Fruit fly (Drosophila melanogaster) whole organism, adult: ENCODE results near the gene Cyp313a2.

Source experiments
- CG11617 ChIP-seq: fragments of 200-800 bp; sonication (Bioruptor generic); optimal IDR thresholded peaks from 2 replicates; lab custom pipeline; 2017; ENCODE audit warnings: mild to moderate bottlenecking, missing biosample characterization, missing genetic modification reagents, missing genetic modification characterization
- CG12768 ChIP-seq: fragments of 200-800 bp; sonication (Bioruptor generic); optimal IDR thresholded peaks from 2 replicates; lab custom pipeline; 2017; ENCODE audit warnings: missing biosample characterization, missing genetic modification characterization, mild to moderate bottlenecking, moderate library complexity, missing genetic modification reagents
- CG14711 ChIP-seq: fragments of 200-800 bp; sonication (Bioruptor generic); optimal IDR thresholded peaks from 2 replicates; lab custom pipeline; 2018; ENCODE audit warnings: missing biosample characterization, mild to moderate bottlenecking, missing genetic modification characterization, moderate library complexity
- CG1620 ChIP-seq: fragments of 200-800 bp; sonication (Bioruptor generic); optimal IDR thresholded peaks from 2 replicates; lab custom pipeline; 2016; ENCODE audit warnings: missing biosample characterization, missing genetic modification characterization
- CG33017 ChIP-seq: fragments of 200-800 bp; sonication (Bioruptor generic); optimal IDR thresholded peaks from 2 replicates; lab custom pipeline; 2018; ENCODE audit warnings: missing biosample characterization, mild to moderate bottlenecking, missing genetic modification characterization, moderate library complexity
- CG5204 ChIP-seq: fragments of 200-800 bp; sonication (Bioruptor generic); optimal IDR thresholded peaks from 2 replicates; lab custom pipeline; 2016; ENCODE audit warnings: missing biosample characterization, missing genetic modification characterization
- CG7045 ChIP-seq: fragments of 200-800 bp; sonication (Bioruptor generic); optimal IDR thresholded peaks from 2 replicates; lab custom pipeline; 2017; ENCODE audit warnings: missing biosample characterization, mild to moderate bottlenecking, missing genetic modification characterization
- CG7101 ChIP-seq: fragments of 200-800 bp; sonication (Bioruptor generic); optimal IDR thresholded peaks from 2 replicates; lab custom pipeline; 2018; ENCODE audit warnings: missing biosample characterization, mild to moderate bottlenecking, missing genetic modification characterization, moderate library complexity
- Clk ChIP-seq: fragments of 200-800 bp; sonication (Bioruptor generic); optimal IDR thresholded peaks from 2 replicates; lab custom pipeline; 2017; ENCODE audit warnings: missing biosample characterization, missing genetic modification characterization
- Crg-1 ChIP-seq: fragments of 200-800 bp; sonication (Bioruptor generic); optimal IDR thresholded peaks from 2 replicates; lab custom pipeline; 2016; ENCODE audit warnings: missing biosample characterization, missing genetic modification characterization
- Hr96 ChIP-seq: fragments of 200-800 bp; sonication (Bioruptor generic); optimal IDR thresholded peaks from 2 replicates; lab custom pipeline; 2016; ENCODE audit warnings: missing biosample characterization, missing genetic modification characterization
- Mnt ChIP-seq: fragments of 200-800 bp; sonication (Bioruptor generic); optimal IDR thresholded peaks from 2 replicates; lab custom pipeline; 2016; ENCODE audit warnings: missing biosample characterization, mild to moderate bottlenecking, missing genetic modification characterization
- bab1 ChIP-seq: fragments of 200-800 bp; sonication (Bioruptor generic); optimal IDR thresholded peaks from 3 replicates; lab custom pipeline; 2019; ENCODE audit warnings: missing biosample characterization, mild to moderate bottlenecking, missing genetic modification characterization, moderate library complexity
- cic ChIP-seq: fragments of 200-800 bp; sonication (Bioruptor generic); optimal IDR thresholded peaks from 2 replicates; lab custom pipeline; 2017; ENCODE audit warnings: missing biosample characterization, mild to moderate bottlenecking, missing genetic modification characterization, moderate library complexity
- cnc ChIP-seq, 2 experiments: fragments of >200 bp; optimal IDR thresholded peaks; 2 replicates each; lab custom pipeline; 2017
- kay ChIP-seq: fragments of 200-800 bp; sonication (Bioruptor generic); peaks from one replicate; lab custom pipeline; 2016; ENCODE audit warnings: missing biosample characterization, missing genetic modification characterization, borderline replicate concordance
- ovo ChIP-seq: fragments of 200-800 bp; sonication (Bioruptor generic); optimal IDR thresholded peaks from 2 replicates; lab custom pipeline; 2016; ENCODE audit warnings: missing biosample characterization, missing genetic modification characterization
- pad ChIP-seq: fragments of 200-800 bp; sonication (Bioruptor generic); optimal IDR thresholded peaks from 3 replicates; lab custom pipeline; 2017; ENCODE audit warnings: missing biosample characterization, missing genetic modification characterization, mild to moderate bottlenecking, moderate library complexity, missing genetic modification reagents
- tj ChIP-seq: fragments of 200-800 bp; sonication (Bioruptor generic); optimal IDR thresholded peaks from 3 replicates; lab custom pipeline; 2017; ENCODE audit warnings: missing biosample characterization, mild to moderate bottlenecking, missing genetic modification characterization, moderate library complexity
- toe ChIP-seq: fragments of 200-800 bp; sonication (Bioruptor generic); optimal IDR thresholded peaks from 2 replicates; lab custom pipeline; 2016; ENCODE audit warnings: missing biosample characterization, missing genetic modification characterization

Gene Cyp313a2

DNA sequence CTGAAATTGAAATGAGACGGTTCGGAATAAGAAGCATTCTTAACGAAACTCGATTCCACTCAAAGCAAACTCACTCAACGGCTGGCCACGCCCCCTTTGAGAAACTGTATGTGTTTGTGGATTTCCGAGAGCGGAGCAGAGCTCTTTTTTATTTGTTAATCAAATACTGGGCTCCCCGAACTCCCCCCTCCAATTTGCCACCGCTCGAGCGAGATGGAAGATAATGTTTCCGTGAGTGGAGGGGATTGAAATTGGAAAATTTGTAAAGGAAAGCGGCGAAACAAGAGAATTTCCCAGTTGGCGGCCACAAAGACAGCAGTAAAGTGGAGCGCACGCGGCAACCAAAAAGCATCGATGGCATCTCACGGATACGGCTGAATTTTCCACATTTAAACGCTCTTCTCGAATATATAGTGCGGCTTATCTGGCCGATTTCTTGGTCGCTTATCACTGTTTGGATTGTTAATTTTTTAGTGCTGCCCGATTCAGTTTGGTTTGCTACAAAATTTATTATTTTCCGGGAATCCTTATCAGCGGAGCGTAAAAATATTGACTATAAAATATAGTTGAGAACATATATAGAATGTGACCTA lies 7.9 kb upstream of the Cyp313a2 start:
- peak; percentile 92 for TF ChIP-seq pad (GFP tag; lab: Kevin White, UChicago)
- no peak for TF ChIP-seq cnc (optimal IDR thresholded peaks at IDR 0.05; lab: Kevin White, UChicago)

DNA sequence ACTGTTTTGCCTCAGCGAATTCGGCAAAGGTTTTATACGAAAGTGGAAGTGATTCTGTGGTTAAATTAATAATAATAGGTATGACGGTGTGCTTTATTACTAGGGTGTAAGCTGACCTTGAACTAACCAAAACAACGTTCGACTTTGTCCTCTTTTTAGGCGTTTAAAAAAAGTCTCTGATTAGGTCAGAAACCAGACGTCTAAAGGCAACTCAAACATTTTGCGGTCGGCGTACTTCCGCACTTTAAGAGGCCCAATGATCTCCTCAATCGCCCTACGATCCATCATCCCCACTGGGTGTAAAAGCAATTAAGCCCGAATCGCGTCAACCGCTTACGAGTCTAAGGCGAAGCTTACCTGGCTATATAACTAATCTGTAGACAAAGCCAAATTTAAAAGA lies 2.5 kb upstream of the Cyp313a2 start, which contains the start of gene Cyp313a3:
TSS of gene Cyp313a3 (minus strand) at position 101 of the 400 bp plus-strand sequence.
- no peak for TF ChIP-seq Crg-1 (GFP tag; lab: Kevin White, UChicago)
- TF ChIP-seq CG1620 (GFP tag; lab: Kevin White, UChicago), result no peak
- no peak for TF ChIP-seq CG7101
- no peak for TF ChIP-seq toe
- TF ChIP-seq Hr96, result no peak
- no peak for TF ChIP-seq CG14711 (tag; lab: Kevin White, UChicago)
- no peak for TF ChIP-seq CG5204 (GFP tag; lab: Kevin White, UChicago)
- TF ChIP-seq Mnt, result no peak
- TF ChIP-seq kay (GFP tag; lab: Kevin White, UChicago), result no peak
- no peak for TF ChIP-seq ovo (GFP tag; lab: Kevin White, UChicago)
- no peak for TF ChIP-seq CG11617
- no peak for TF ChIP-seq Clk (GFP tag; lab: Kevin White, UChicago)
- TF ChIP-seq CG7045, result no peak
- no peak for TF ChIP-seq bab1 (GFP tag; lab: Kevin White, UChicago)
- TF ChIP-seq CG12768, result no peak
- no peak for TF ChIP-seq CG33017 (tag; lab: Kevin White, UChicago)
- TF ChIP-seq cic (GFP tag; lab: Kevin White, UChicago), result no peak

DNA sequence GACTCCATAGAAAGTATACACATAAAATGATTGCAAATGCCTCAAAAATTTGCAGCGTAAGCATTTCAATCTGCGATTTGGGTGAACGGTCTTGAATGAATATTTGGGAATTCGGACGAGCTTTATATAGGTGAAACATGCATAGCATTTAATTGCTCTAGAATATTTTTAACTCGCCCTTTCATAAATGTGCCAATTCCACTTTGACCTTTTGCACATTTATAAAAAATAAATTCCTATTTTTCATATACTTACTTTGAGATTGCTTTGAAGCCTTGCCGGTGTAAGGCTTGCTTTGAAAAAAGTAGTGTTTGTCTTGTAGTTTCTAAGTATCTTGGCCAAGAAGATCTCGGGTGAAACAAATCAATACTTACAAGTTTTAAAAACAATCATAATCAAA lies 2.1 kb downstream of the Cyp313a2 start, which contains the start of gene Cyp313a5:
TSS of gene Cyp313a5 (minus strand) at position 101 of the 400 bp plus-strand sequence.
- TF ChIP-seq CG12768 (no peak), CG7101 (no peak), CG5204 (GFP tag; lab: Kevin White, UChicago) (no peak)

DNA sequence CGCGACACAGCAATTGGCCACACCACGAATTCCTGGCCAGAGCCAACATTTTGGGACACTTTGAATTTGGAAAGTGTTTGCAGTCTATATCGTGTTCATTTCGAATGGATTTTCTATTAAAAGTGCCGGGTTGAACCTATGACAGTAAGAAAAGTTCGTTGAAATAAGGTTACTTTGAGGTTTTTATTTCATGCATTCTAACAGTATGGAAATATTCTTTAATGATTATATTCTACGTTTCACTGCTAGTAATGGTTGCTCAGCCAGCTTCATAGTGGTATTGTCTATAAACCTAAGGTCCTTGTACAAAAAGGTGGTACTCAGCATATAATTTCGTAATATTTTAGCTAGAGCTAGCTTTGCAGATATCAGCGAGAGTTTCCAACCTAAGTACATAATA lies 4.1 kb downstream of the Cyp313a2 start, which contains the start of gene Pglym87:
TSS of gene Pglym87 (minus strand) at position 101 of the 400 bp plus-strand sequence.
- TF ChIP-seq CG7101 (no peak), cnc (optimal IDR thresholded peaks at IDR 0.05; lab: Kevin White, UChicago) (no peak)

DNA sequence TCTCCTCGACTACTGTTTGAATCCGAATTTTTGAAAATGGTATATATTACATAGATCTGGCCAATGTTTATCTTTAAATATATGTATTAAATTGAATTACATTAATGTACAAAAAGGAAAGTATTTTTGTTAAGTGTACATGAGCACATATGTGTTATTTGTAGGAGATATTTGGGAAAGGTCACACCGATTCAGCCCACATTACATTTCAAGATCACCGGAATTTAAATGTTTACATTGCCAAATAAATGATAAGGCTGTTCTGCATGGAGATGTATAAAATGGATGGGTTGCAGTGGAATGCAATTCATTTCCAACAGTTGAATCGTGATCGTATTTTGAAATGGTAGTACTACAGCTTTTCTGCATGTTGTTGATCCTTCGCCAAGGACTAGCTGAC lies 7.6 kb downstream of the Cyp313a2 start, which contains the start of gene CG3916:
TSS of gene CG3916 (plus strand) at position 301 of the 400 bp plus-strand sequence.
- TF ChIP-seq cic (GFP tag; lab: Kevin White, UChicago), result no peak
- no peak for TF ChIP-seq tj (GFP tag; lab: Kevin White, UChicago)
- TF ChIP-seq bab1 (GFP tag; lab: Kevin White, UChicago), result no peak
- TF ChIP-seq CG7045, result no peak
- TF ChIP-seq Crg-1 (GFP tag; lab: Kevin White, UChicago), result no peak
- no peak for TF ChIP-seq kay (GFP tag; lab: Kevin White, UChicago)
- TF ChIP-seq CG5204 (GFP tag; lab: Kevin White, UChicago), result no peak
- no peak for TF ChIP-seq toe
- TF ChIP-seq Clk (GFP tag; lab: Kevin White, UChicago), result no peak
- no peak for TF ChIP-seq ovo (GFP tag; lab: Kevin White, UChicago)
- TF ChIP-seq CG12768, result no peak
- no peak for TF ChIP-seq CG7101
- TF ChIP-seq CG33017 (tag; lab: Kevin White, UChicago), result no peak
- TF ChIP-seq CG14711 (tag; lab: Kevin White, UChicago), result no peak
- no peak for TF ChIP-seq Hr96
- no peak for TF ChIP-seq cnc (optimal IDR thresholded peaks at IDR 0.05; lab: Kevin White, UChicago)
- TF ChIP-seq pad (GFP tag; lab: Kevin White, UChicago), result no peak
- no peak for TF ChIP-seq CG11617

DNA sequence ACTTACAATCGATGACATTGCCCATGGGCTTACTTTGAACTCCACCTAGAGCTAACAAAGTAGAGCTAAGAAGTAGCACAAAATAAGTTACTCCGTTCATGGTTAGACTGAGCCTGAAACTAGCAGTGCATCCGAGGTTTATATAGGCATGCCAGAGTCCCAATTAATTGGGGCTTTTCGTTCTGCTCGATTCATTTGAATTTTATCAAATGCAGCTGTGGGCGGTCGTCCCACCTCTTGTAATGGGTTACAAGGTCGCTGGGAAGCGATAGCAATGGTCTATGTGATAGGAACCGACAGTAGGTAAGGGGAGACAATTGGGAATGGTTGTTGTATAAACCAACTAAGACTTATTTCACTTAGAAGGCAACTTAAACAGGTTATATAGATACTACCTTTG lies 10.5 kb downstream of the Cyp313a2 start, which contains the start of gene CG12256:
TSS of gene CG12256 (minus strand) at position 101 of the 400 bp plus-strand sequence.
- TF ChIP-seq CG11617 (no peak), CG7101 (no peak), Mnt (no peak), CG5204 (GFP tag; lab: Kevin White, UChicago) (no peak)

DNA sequence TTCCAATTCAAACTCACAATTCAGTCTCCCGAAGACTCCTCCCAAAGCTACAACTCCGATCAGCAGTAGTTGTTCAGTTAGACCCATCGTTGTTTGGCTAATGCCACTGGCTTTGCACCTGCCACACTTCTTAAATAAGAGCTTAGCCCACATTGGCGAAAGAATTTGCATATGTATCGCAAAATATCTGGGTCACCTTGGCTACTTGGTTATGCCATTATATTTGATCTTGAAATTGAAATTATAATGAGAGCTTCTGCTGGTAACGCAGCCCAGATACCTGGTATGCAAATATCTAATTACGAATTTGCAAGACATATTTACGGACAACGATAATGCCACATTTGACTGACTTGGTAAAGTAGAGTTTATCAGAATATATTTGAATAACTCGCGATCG lies 11.8 kb downstream of the Cyp313a2 start, which contains the start of gene CG17404:
TSS of gene CG17404 (minus strand) at position 101 of the 400 bp plus-strand sequence.
- TF ChIP-seq ovo (GFP tag; lab: Kevin White, UChicago), result no peak
- TF ChIP-seq CG12768, result no peak
- TF ChIP-seq CG33017 (tag; lab: Kevin White, UChicago), result no peak
- TF ChIP-seq CG11617, result no peak

DNA sequence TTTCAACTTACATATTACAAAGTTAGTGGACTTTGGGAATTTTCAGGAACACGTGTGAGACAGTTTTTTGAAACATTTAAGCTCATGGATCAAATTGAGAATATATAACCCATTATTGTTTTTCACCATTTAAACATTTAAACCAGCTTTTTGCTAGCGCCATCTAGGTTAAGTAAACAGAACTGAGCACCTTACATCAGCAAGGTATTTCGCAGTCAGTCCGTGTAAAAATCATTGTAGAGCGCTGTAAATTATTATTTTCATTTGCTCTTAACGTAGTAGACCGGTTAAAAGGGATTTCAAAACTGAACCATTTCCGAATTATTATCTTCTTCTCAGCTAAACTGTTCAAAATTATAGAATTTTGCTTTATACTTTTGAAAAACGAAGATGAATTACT lies 14.6 kb downstream of the Cyp313a2 start, which contains the start of gene Rsbp15:
TSS of gene Rsbp15 (plus strand) at position 295 of the 400 bp plus-strand sequence.
- TF ChIP-seq CG11617 (no peak), pad (GFP tag; lab: Kevin White, UChicago) (no peak), CG7101 (no peak)
